Worm (Caenorhabditis elegans): ENCODE data around the gene phyh-1.

DNA sequence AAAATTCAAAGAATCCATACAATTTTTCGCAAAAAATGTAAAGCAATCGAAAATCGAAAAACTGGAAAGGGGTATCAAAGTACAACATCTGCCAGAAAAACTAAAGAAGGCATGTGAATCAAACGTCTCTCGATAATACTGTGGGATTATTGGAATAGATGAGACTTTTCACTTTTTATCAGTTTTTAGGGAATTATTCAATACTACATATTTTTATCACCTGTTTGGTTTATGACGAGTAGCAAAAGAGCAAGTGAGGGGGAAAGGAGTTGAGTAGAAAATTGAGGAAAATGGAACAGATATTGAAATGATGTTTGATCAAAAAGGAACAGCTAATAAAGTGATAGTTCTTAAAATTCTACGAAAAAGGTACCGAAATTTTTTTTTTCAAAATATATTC, 33.9 kb upstream of the phyh-1 start:
- no peak for TF ChIP-seq ets-7 (tag; optimal IDR thresholded peaks at IDR 0.05)
- no peak for TF ChIP-seq ama-1 (optimal IDR thresholded peaks at IDR 0.05)
- no peak for TF ChIP-seq pes-1 (GFP tag; IDR thresholded peaks at IDR 0.05)
- TF ChIP-seq hmbx-1 (tag; optimal IDR thresholded peaks at IDR 0.05), result no peak
- no peak for TF ChIP-seq ceh-36 (tag; optimal IDR thresholded peaks at IDR 0.05)
- TF ChIP-seq sea-1 (GFP tag; conservative IDR thresholded peaks at IDR 0.05), result no peak
- TF ChIP-seq ceh-13 (GFP tag; optimal IDR thresholded peaks at IDR 0.05), result no peak
- no peak for TF ChIP-seq tra-4 (tag; optimal IDR thresholded peaks at IDR 0.05)
- no peak for TF ChIP-seq aly-1 (tag; optimal IDR thresholded peaks at IDR 0.05)
- no peak for TF ChIP-seq tbx-37 (GFP tag; conservative IDR thresholded peaks at IDR 0.05)
- TF ChIP-seq scrt-1 (GFP tag; IDR thresholded peaks at IDR 0.05), result no peak
